Worm (Caenorhabditis elegans): ENCODE measurements around the gene C02B8.12.

ce11 chrX:8077748-8078147 lies 45.4 kb downstream of the C02B8.12 start, which contains the start of gene C46F2.1:
- TF ChIP-seq B0261.1 (tag; optimal IDR thresholded peaks at IDR 0.05), result no peak
- TF ChIP-seq ztf-18 (tag; optimal IDR thresholded peaks at IDR 0.05), result no peak

All from whole organism, young adult.